Fruit fly (Drosophila melanogaster): ENCODE data around the gene Fum4.
A peak's percentile ranks its signal among the peaks of the same experiment; 100 is the strongest.

The Fum4 gene

dm6 chr2L:10146723-10147475, 44.4 kb downstream of the Fum4 start (continued):
- no peak for TF ChIP-seq Mrtf (GFP tag; IDR thresholded peaks at IDR 0.05)

DNA sequence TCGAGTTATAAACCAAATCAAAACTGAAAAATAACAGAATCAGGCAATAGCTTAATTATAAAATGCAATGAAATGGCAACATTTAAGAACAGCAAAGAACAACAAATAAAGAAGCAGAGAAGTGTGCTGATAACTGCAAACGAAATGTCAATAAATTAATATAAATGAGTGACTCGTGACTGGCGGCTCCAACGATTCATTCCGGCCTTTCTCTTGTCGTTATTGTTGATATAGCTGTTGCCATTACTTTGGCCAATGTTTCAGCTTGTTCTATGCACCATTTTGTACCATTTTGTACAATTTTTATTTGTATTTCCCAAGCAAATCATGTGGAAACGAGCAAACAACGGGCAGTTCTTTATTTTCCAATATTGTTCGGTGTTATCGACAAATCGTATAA, 45.7 kb downstream of the Fum4 start:
- TF ChIP-seq Ets65A (GFP tag) (peak; percentile 58), CG6654 (GFP tag; optimal IDR thresholded peaks at IDR 0.05) (no peak)

DNA sequence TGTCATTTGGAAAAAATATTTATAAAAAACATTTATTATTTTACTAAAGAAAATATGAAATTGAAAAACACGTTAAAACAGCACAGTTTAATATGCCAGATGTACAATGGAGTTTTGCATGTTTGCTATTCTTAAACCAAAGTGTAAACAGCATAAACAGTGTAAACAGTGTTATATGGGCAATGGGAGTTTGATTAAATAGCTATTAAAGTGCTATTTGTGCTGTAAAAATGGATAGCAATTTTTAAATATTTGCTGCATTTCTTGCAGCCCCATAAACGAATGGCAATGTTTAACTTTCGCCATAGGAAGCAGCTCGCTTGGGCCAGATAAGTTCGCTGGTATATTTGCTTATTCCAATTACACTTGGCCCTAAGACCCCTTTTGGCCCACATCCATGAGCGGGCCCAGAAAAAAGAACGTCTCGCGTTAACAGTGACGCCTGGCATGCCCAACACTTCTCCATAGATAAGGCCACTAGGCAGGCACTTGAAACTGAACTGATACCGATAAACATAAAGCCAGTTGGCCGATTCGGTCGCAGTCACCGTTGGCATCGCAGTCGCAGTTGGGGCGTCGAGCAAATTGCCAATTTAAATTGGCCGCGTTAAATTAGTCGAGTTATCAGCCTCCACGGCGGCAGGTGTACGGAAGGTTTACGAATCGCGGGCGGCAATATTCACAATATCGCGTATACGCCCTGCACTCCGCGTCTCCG, 46.9 kb downstream of the Fum4 start, which contains the start of gene CG4839:
Gene CG4839 (plus strand): TSS at position 541 of the 718 bp plus-strand sequence.
- TF ChIP-seq CG15601 (tag; optimal IDR thresholded peaks at IDR 0.05) = no peak
- TF ChIP-seq Bteb2 (GFP tag; optimal IDR thresholded peaks at IDR 0.05) = no peak
- no peak for TF ChIP-seq Mad (GFP tag; optimal IDR thresholded peaks at IDR 0.05)
- peak; percentile 90 for TF ChIP-seq mirr (GFP tag; optimal IDR thresholded peaks at IDR 0.05)
- no peak for TF ChIP-seq Myb (GFP tag; optimal IDR thresholded peaks at IDR 0.05)
- peak; percentile 3 for TF ChIP-seq CG13894 (tag; optimal IDR thresholded peaks at IDR 0.05)
- peak; percentile 73 for TF ChIP-seq sug (tag; optimal IDR thresholded peaks at IDR 0.05)
- peak; percentile 87 for TF ChIP-seq GATAe (GFP tag; conservative IDR thresholded peaks at IDR 0.05)
- peak; percentile 62 for TF ChIP-seq CG10543 (GFP tag; optimal IDR thresholded peaks at IDR 0.05)
- TF ChIP-seq Med (GFP tag) = peak; percentile 79
- no peak for TF ChIP-seq CG17361 (GFP tag; IDR thresholded peaks at IDR 0.05)
- TF ChIP-seq BEAF-32 (GFP tag; optimal IDR thresholded peaks at IDR 0.05) = no peak
- TF ChIP-seq chinmo (GFP tag; IDR thresholded peaks at IDR 0.05; ENCODE audit: partially characterized antibody) = no peak
- no peak for TF ChIP-seq TFAM (GFP tag; optimal IDR thresholded peaks at IDR 0.05)
- TF ChIP-seq CG6654 (GFP tag; optimal IDR thresholded peaks at IDR 0.05) = no peak
- no peak for TF ChIP-seq CG10654 (GFP tag; optimal IDR thresholded peaks at IDR 0.05)
- TF ChIP-seq kay (GFP tag; optimal IDR thresholded peaks at IDR 0.05) = no peak
- peak; percentile 5 for TF ChIP-seq pzg (GFP tag; optimal IDR thresholded peaks at IDR 0.05)
- TF ChIP-seq jing (GFP tag; optimal IDR thresholded peaks at IDR 0.05) = no peak
- no peak for TF ChIP-seq CG4820 (GFP tag; optimal IDR thresholded peaks at IDR 0.05)
- TF ChIP-seq CG7372 (GFP tag; IDR thresholded peaks at IDR 0.05) = 0 out of 2 replicates have a peak, but pooled peaks have one; percentile 37
- TF ChIP-seq cas (GFP tag; IDR thresholded peaks at IDR 0.05) = 0 out of 2 replicates have a peak, but pooled peaks have one; percentile 26
- no peak for TF ChIP-seq Neu2 (GFP tag; optimal IDR thresholded peaks at IDR 0.05; ENCODE audit: borderline replicate concordance)
- peak; percentile 69 for TF ChIP-seq grn (GFP tag; optimal IDR thresholded peaks at IDR 0.05)
- TF ChIP-seq bcd (GFP tag; optimal IDR thresholded peaks at IDR 0.05) = no peak
- TF ChIP-seq lab (GFP tag; optimal IDR thresholded peaks at IDR 0.05) = peak; percentile 51
- no peak for TF ChIP-seq ind (GFP tag; optimal IDR thresholded peaks at IDR 0.05)
- TF ChIP-seq CG6689 (GFP tag; IDR thresholded peaks at IDR 0.05) = no peak
- no peak for TF ChIP-seq Lpt (GFP tag; optimal IDR thresholded peaks at IDR 0.05)
- no peak for TF ChIP-seq Sox102F (GFP tag; optimal IDR thresholded peaks at IDR 0.05)
- no peak for TF ChIP-seq pan (optimal IDR thresholded peaks at IDR 0.05)
- no peak for TF ChIP-seq pan (GFP tag; optimal IDR thresholded peaks at IDR 0.05 in 1 of 2, IDR thresholded peaks at IDR 0.05 in 1 of 2)
- TF ChIP-seq CG2678 (tag; optimal IDR thresholded peaks at IDR 0.05) = peak; percentile 27
- TF ChIP-seq sens (GFP tag) = peak; percentile 30
- TF ChIP-seq CG2712 (tag; optimal IDR thresholded peaks at IDR 0.05) = no peak
- TF ChIP-seq CG7839 (tag; optimal IDR thresholded peaks at IDR 0.05) = peak; percentile 13
- TF ChIP-seq zfh2 (GFP tag; optimal IDR thresholded peaks at IDR 0.05) = no peak
- TF ChIP-seq CG8290 (GFP tag; optimal IDR thresholded peaks at IDR 0.05) = no peak
- TF ChIP-seq CG8290 (tag; optimal IDR thresholded peaks at IDR 0.05) = no peak
- TF ChIP-seq CG9437 (GFP tag; optimal IDR thresholded peaks at IDR 0.05) = no peak
- TF ChIP-seq CG16863 (GFP tag; optimal IDR thresholded peaks at IDR 0.05) = no peak
- TF ChIP-seq mam (GFP tag; optimal IDR thresholded peaks at IDR 0.05) = peak; percentile 3
- TF ChIP-seq Adf1 (GFP tag; IDR thresholded peaks at IDR 0.05) = peak; percentile 94
- TF ChIP-seq Doc2 (GFP tag; IDR thresholded peaks at IDR 0.05) = no peak

Data from whole organism, embryonic.